Fruit fly (Drosophila melanogaster) whole organism, embryonic: ENCODE data around the gene CG14082.
A peak's percentile ranks its signal among the peaks of the same experiment; 100 is the strongest.

Source experiments
- BEAF-32 ChIP-seq: fragments of 200-800 bp; sonication (Bioruptor generic); optimal IDR thresholded peaks from 3 replicates; lab custom pipeline; 2017; ENCODE audit warnings: missing biosample characterization, missing genetic modification characterization, mild to moderate bottlenecking, moderate library complexity, missing genetic modification reagents
- Bgb ChIP-seq: fragments of 200-800 bp; sonication (Bioruptor generic); IDR thresholded peaks from 2 replicates; pipeline ENCODE4 v1.3.6; 2022; ENCODE audit warnings: missing biosample characterization, missing genetic modification characterization; ENCODE audit not compliant: partially characterized antibody
- CG10267 ChIP-seq: fragments of 200-800 bp; sonication (Bioruptor generic); optimal IDR thresholded peaks from 2 replicates; lab custom pipeline; 2018; ENCODE audit warnings: missing biosample characterization, mild to moderate bottlenecking, missing genetic modification characterization, moderate library complexity
- CG10462 ChIP-seq: fragments of 200-800 bp; sonication (Bioruptor generic); optimal IDR thresholded peaks from 2 replicates; lab custom pipeline; 2016; ENCODE audit warnings: missing biosample characterization, missing genetic modification characterization
- CG10959 ChIP-seq: fragments of 200-800 bp; sonication (Bioruptor generic); IDR thresholded peaks from 2 replicates; pipeline ENCODE4 v1.3.6; 2022; ENCODE audit warnings: missing biosample characterization, missing genetic modification characterization
- CG14014 ChIP-seq: fragments of 200-800 bp; sonication (Bioruptor generic); IDR thresholded peaks from 2 replicates; pipeline ENCODE4 v1.3.6; 2022; ENCODE audit warnings: missing biosample characterization, missing genetic modification characterization
- CG15514 ChIP-seq: fragments of 200-800 bp; sonication (Bioruptor generic); optimal IDR thresholded peaks from 3 replicates; lab custom pipeline; 2017; ENCODE audit warnings: missing biosample characterization, missing genetic modification characterization, mild to moderate bottlenecking, moderate library complexity, missing genetic modification reagents
- CG1603 ChIP-seq: fragments of 200-800 bp; sonication (Bioruptor generic); optimal IDR thresholded peaks from 2 replicates; lab custom pipeline; 2019; ENCODE audit warnings: missing biosample characterization, mild to moderate bottlenecking, missing genetic modification characterization, moderate library complexity
- CG1647 ChIP-seq: fragments of 200-800 bp; sonication (Bioruptor generic); optimal IDR thresholded peaks from 3 replicates; lab custom pipeline; 2016; ENCODE audit warnings: missing biosample characterization, missing genetic modification characterization
- CG33213 ChIP-seq: fragments of 200-800 bp; sonication (Bioruptor generic); optimal IDR thresholded peaks from 3 replicates; lab custom pipeline; 2016; ENCODE audit warnings: missing biosample characterization, missing genetic modification characterization
- CG3407 ChIP-seq: fragments of 200-800 bp; sonication (Bioruptor generic); optimal IDR thresholded peaks from 2 replicates; lab custom pipeline; 2018; ENCODE audit warnings: missing biosample characterization, mild to moderate bottlenecking, missing genetic modification characterization
- CG3847 ChIP-seq: fragments of 200-800 bp; sonication (Bioruptor generic); IDR thresholded peaks from 2 replicates; pipeline ENCODE4 v1.3.6; 2022; ENCODE audit warnings: missing biosample characterization, missing genetic modification characterization
- CG4820 ChIP-seq: fragments of 200-800 bp; sonication (Bioruptor generic); optimal IDR thresholded peaks from 3 replicates; lab custom pipeline; 2016; ENCODE audit warnings: missing biosample characterization, missing genetic modification characterization
- CG6791 ChIP-seq: fragments of 200-800 bp; sonication (Bioruptor generic); IDR thresholded peaks from 3 replicates; pipeline ENCODE4 v1.3.6; 2022; ENCODE audit warnings: missing biosample characterization, missing genetic modification characterization; ENCODE audit not compliant: partially characterized antibody
- CG9437 ChIP-seq: fragments of 200-800 bp; sonication (Bioruptor generic); optimal IDR thresholded peaks from 2 replicates; lab custom pipeline; 2018; ENCODE audit warnings: missing biosample characterization, mild to moderate bottlenecking, missing genetic modification characterization
- CG9797 ChIP-seq: fragments of 200-800 bp; sonication (Bioruptor generic); optimal IDR thresholded peaks from 3 replicates; lab custom pipeline; 2018; ENCODE audit warnings: missing biosample characterization, mild to moderate bottlenecking, missing genetic modification characterization
- CoRest ChIP-seq: fragments of 200-800 bp; sonication (Bioruptor generic); optimal IDR thresholded peaks from 3 replicates; lab custom pipeline; 2018; ENCODE audit warnings: missing biosample characterization, mild to moderate bottlenecking, missing genetic modification characterization, moderate library complexity
- Dp ChIP-seq: fragments of 200-800 bp; sonication (Bioruptor generic); optimal IDR thresholded peaks from 2 replicates; lab custom pipeline; 2018; ENCODE audit warnings: missing biosample characterization, mild to moderate bottlenecking, missing genetic modification characterization, moderate library complexity
- E2f2 ChIP-seq: fragments of 200-800 bp; sonication (Bioruptor generic); IDR thresholded peaks from 2 replicates; pipeline ENCODE4 v1.3.6; 2022; ENCODE audit warnings: missing biosample characterization, missing genetic modification characterization
- Elba2 ChIP-seq: fragments of 200-800 bp; sonication (Bioruptor generic); optimal IDR thresholded peaks from 3 replicates; lab custom pipeline; 2016; ENCODE audit warnings: missing biosample characterization, missing genetic modification characterization
- Ets65A ChIP-seq: fragments of 200-800 bp; sonication (Bioruptor generic); peaks from one replicate; lab custom pipeline; 2016; ENCODE audit warnings: missing biosample characterization, missing genetic modification characterization
- H2.0 ChIP-seq: fragments of 200-800 bp; sonication (Bioruptor generic); IDR thresholded peaks from 2 replicates; pipeline ENCODE4 v1.3.6; 2022; ENCODE audit warnings: missing biosample characterization, missing genetic modification characterization
- Hey ChIP-seq: fragments of 200-800 bp; sonication (Bioruptor generic); optimal IDR thresholded peaks from 3 replicates; lab custom pipeline; 2018; ENCODE audit warnings: missing biosample characterization, mild to moderate bottlenecking, missing genetic modification characterization
- Kr ChIP-seq: fragments of 200-800 bp; sonication (Bioruptor generic); optimal IDR thresholded peaks from 2 replicates; lab custom pipeline; 2017; ENCODE audit warnings: missing biosample characterization, mild to moderate bottlenecking, missing genetic modification characterization
- Lhr ChIP-seq: fragments of 200-800 bp; sonication (Bioruptor generic); optimal IDR thresholded peaks from 3 replicates; lab custom pipeline; 2017; ENCODE audit warnings: mild to moderate bottlenecking, missing biosample characterization, missing genetic modification reagents, missing genetic modification characterization
- MBD-R2 ChIP-seq: fragments of 200-800 bp; sonication (Bioruptor generic); IDR thresholded peaks from 2 replicates; pipeline ENCODE4 v1.3.6; 2022; ENCODE audit warnings: missing biosample characterization, missing genetic modification characterization
- Med ChIP-seq: fragments of 200-800 bp; sonication (Bioruptor generic); peaks from one replicate; lab custom pipeline; 2016; ENCODE audit warnings: missing biosample characterization, missing genetic modification characterization, mild to moderate bottlenecking, inconsistent platforms, moderate library complexity
- Myb ChIP-seq: fragments of 200-800 bp; sonication (Bioruptor generic); optimal IDR thresholded peaks from 2 replicates; lab custom pipeline; 2016; ENCODE audit warnings: missing biosample characterization, missing genetic modification characterization
- Opbp ChIP-seq: fragments of 200-800 bp; sonication (Bioruptor generic); IDR thresholded peaks from 3 replicates; pipeline ENCODE4 v1.3.6; 2022; ENCODE audit warnings: missing biosample characterization, missing genetic modification characterization; ENCODE audit not compliant: partially characterized antibody
- Optix ChIP-seq: fragments of 200-800 bp; sonication (Bioruptor generic); IDR thresholded peaks from 3 replicates; pipeline ENCODE4 v1.3.6; 2022; ENCODE audit warnings: missing biosample characterization, missing genetic modification characterization
- Sin3A ChIP-seq: fragments of >200 bp; optimal IDR thresholded peaks from 2 replicates; lab custom pipeline; 2018
- ap ChIP-seq: fragments of 200-800 bp; sonication (Bioruptor generic); IDR thresholded peaks from 2 replicates; pipeline ENCODE4 v1.3.6; 2022; ENCODE audit warnings: missing biosample characterization, missing genetic modification characterization
- gfzf ChIP-seq: fragments of 200-800 bp; sonication (Bioruptor generic); optimal IDR thresholded peaks from 2 replicates; lab custom pipeline; 2016; ENCODE audit warnings: missing biosample characterization, mild to moderate bottlenecking, missing genetic modification characterization, moderate library complexity
- nmo ChIP-seq: fragments of 200-800 bp; sonication (Bioruptor generic); optimal IDR thresholded peaks from 2 replicates; lab custom pipeline; 2018; ENCODE audit warnings: missing biosample characterization, mild to moderate bottlenecking, missing genetic modification characterization, moderate library complexity
- odd ChIP-seq: fragments of 200-800 bp; sonication (Bioruptor generic); optimal IDR thresholded peaks from 2 replicates; lab custom pipeline; 2017; ENCODE audit warnings: missing biosample characterization, mild to moderate bottlenecking, missing genetic modification characterization
- prd ChIP-seq, 3 experiments: fragments of >200 bp in 2 of 3; fragments of 200-800 bp in 1 of 3; sonication (Bioruptor generic) in 1 of 3; optimal IDR thresholded peaks in 2 of 3; IDR thresholded peaks in 1 of 3; 2 replicates in 2 of 3; 3 replicates in 1 of 3; pipeline versions ENCODE4 v1.3.6 to Lab custom; 2017 to 2022; ENCODE audit warnings: missing biosample characterization in 1 of 3, missing genetic modification characterization in 1 of 3
- pzg ChIP-seq: fragments of 200-800 bp; sonication (Bioruptor generic); optimal IDR thresholded peaks from 3 replicates; lab custom pipeline; 2018; ENCODE audit warnings: missing biosample characterization, mild to moderate bottlenecking, missing genetic modification characterization, moderate library complexity
- ro ChIP-seq: fragments of 200-800 bp; sonication (Bioruptor generic); IDR thresholded peaks from 2 replicates; pipeline ENCODE4 v1.3.6; 2022; ENCODE audit warnings: missing biosample characterization, missing genetic modification characterization
- sima ChIP-seq: fragments of 200-800 bp; sonication (Bioruptor generic); optimal IDR thresholded peaks from 2 replicates; lab custom pipeline; 2016; ENCODE audit warnings: missing biosample characterization, missing genetic modification characterization
- tup ChIP-seq: fragments of 200-800 bp; sonication (Bioruptor generic); optimal IDR thresholded peaks from 2 replicates; lab custom pipeline; 2016; ENCODE audit warnings: missing biosample characterization, mild to moderate bottlenecking, missing genetic modification characterization, moderate library complexity
- vvl ChIP-seq: fragments of 200-800 bp; sonication (Bioruptor generic); IDR thresholded peaks from 2 replicates; pipeline ENCODE4 v1.3.6; 2022; ENCODE audit warnings: missing biosample characterization, missing genetic modification characterization

The CG14082 gene

DNA sequence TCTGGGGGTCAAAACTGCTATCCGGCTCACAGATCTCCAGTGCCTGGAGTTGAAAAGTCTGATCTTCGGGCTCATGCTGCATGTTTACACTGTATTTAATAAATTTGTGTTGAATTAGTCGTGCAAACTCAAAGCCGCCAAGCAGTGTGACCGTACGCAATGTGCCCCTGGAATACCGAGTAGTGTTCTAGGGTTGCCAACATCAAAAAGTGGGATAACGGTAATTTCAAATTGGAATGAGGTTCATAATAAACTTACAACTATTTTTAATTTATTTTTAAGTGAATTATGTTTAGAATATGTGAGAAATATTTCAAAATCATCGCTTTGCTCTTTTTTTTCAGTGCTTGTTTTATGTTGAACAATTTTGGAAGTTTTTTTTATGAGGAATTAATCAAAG is 38.6 kb downstream of the CG14082 start, which contains the start of gene Gem2 (continued):
- TF ChIP-seq CG3407 (GFP tag; lab: Kevin White, UChicago), result no peak
- TF ChIP-seq Kr, result no peak
- no peak for TF ChIP-seq Hey (tag; lab: Kevin White, UChicago)
- peak; percentile 44 for TF ChIP-seq CG15514 (GFP tag; lab: Kevin White, UChicago)
- peak; percentile 30 for TF ChIP-seq CG10462 (GFP tag; lab: Kevin White, UChicago)
- 0 out of 2 replicates have a peak, but pooled peaks have one; percentile 19 for TF ChIP-seq CG14014
- no peak for TF ChIP-seq CG4820 (GFP tag; lab: Kevin White, UChicago)
- peak; percentile 72 for TF ChIP-seq pzg (GFP tag; lab: Kevin White, UChicago)
- peak; percentile 97 for TF ChIP-seq Myb (GFP tag; lab: Kevin White, UChicago)
- no peak for TF ChIP-seq prd (optimal IDR thresholded peaks at IDR 0.05; lab: Kevin White, UChicago)
- TF ChIP-seq prd (GFP tag; IDR thresholded peaks at IDR 0.05; lab: Robert Waterston, UW), result 0 out of 3 replicates have a peak, but pooled peaks have one; percentile 7
- TF ChIP-seq Lhr (GFP tag; lab: Kevin White, UChicago), result peak; percentile 55
- no peak for TF ChIP-seq odd (GFP tag; lab: Kevin White, UChicago)
- peak; percentile 90 for TF ChIP-seq MBD-R2 (GFP tag; lab: Robert Waterston, UW)
- no peak for TF ChIP-seq tup (GFP tag; lab: Kevin White, UChicago)
- no peak for TF ChIP-seq CG1647 (GFP tag; lab: Kevin White, UChicago)
- TF ChIP-seq Sin3A (lab: Kevin White, UChicago), result peak; percentile 22
- 0 out of 3 replicates have a peak, but pooled peaks have one; percentile 21 for TF ChIP-seq CG6791
- TF ChIP-seq sima, result no peak
- no peak for TF ChIP-seq ro (GFP tag; lab: Robert Waterston, UW)
- TF ChIP-seq CoRest (tag; lab: Kevin White, UChicago), result peak; percentile 41
- 0 out of 2 replicates have a peak, but pooled peaks have one; percentile 22 for TF ChIP-seq CG3847 (GFP tag; lab: Robert Waterston, UW)
- TF ChIP-seq CG1603 (tag; lab: Kevin White, UChicago), result peak; percentile 56
- TF ChIP-seq nmo (GFP tag; lab: Kevin White, UChicago), result peak; percentile 13
- peak; percentile 21 for TF ChIP-seq CG33213 (GFP tag; lab: Kevin White, UChicago)
- TF ChIP-seq Dp (GFP tag; lab: Kevin White, UChicago), result peak; percentile 77
- TF ChIP-seq vvl (GFP tag; lab: Robert Waterston, UW), result no peak
- peak; percentile 83 for TF ChIP-seq gfzf (GFP tag; lab: Kevin White, UChicago)
- no peak for TF ChIP-seq CG9437 (GFP tag; lab: Kevin White, UChicago)
- TF ChIP-seq Bgb, result peak; percentile 40
- TF ChIP-seq CG10959, result no peak
- TF ChIP-seq H2.0 (GFP tag; lab: Robert Waterston, UW), result 0 out of 2 replicates have a peak, but pooled peaks have one; percentile 4
- peak; percentile 20; the same call in 1 of the 3 replicates for TF ChIP-seq Opbp (GFP tag; lab: Robert Waterston, UW)
- TF ChIP-seq E2f2 (GFP tag; lab: Robert Waterston, UW), result peak; percentile 80
- TF ChIP-seq Optix (GFP tag; lab: Robert Waterston, UW), result no peak
- peak; percentile 43 for TF ChIP-seq CG10267 (tag; lab: Kevin White, UChicago)
- TF ChIP-seq ap (GFP tag; lab: Robert Waterston, UW), result no peak
- TF ChIP-seq Ets65A (GFP tag; lab: Kevin White, UChicago), result no peak
- TF ChIP-seq Med (GFP tag; lab: Kevin White, UChicago), result peak; percentile 64
- peak; percentile 34 for TF ChIP-seq BEAF-32 (GFP tag; lab: Kevin White, UChicago)
- peak; percentile 54 for TF ChIP-seq Elba2 (GFP tag; lab: Kevin White, UChicago)
- TF ChIP-seq CG9797 (GFP tag; lab: Kevin White, UChicago), result peak; percentile 77
